Worm (Caenorhabditis elegans): ENCODE measurements around the gene gst-35.
A peak's percentile ranks its signal among the peaks of the same experiment; 100 is the strongest.

The gst-35 gene

DNA sequence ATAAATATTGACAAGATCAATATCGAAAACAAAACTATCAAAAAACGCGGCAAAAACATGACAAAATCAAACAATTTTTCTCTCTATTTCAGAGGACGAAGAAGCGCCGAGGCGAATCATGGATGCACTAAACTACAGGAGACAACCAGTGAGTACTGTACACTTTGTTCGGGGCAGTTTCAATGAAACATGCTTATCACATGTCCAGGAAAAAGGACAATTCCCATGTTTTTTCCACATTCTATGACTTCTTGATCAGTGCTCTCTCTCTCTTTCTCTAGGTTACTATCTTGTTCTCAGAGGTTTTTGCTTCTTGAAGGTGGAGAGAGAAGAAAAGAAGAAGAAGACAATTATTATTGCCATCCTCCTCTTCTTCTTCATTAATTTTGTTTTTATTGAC, 12.3 kb upstream of the gst-35 start:
- no peak for TF ChIP-seq nfyb-1 (GFP tag; IDR thresholded peaks at IDR 0.05)
- no peak for TF ChIP-seq K11D2.4 (GFP tag; IDR thresholded peaks at IDR 0.05)
- TF ChIP-seq attf-5 (GFP tag; optimal IDR thresholded peaks at IDR 0.05) = peak; percentile 37
- TF ChIP-seq nhr-80 (tag; optimal IDR thresholded peaks at IDR 0.05) = peak; percentile 77
- 0 out of 2 replicates have a peak, but pooled peaks have one; percentile 42 for TF ChIP-seq Y53G8AR.9 (GFP tag; conservative IDR thresholded peaks at IDR 0.05)
- TF ChIP-seq ztf-28 (GFP tag; IDR thresholded peaks at IDR 0.05) = 0 out of 2 replicates have a peak, but pooled peaks have one; percentile 15
- no peak for TF ChIP-seq atf-7 (tag; optimal IDR thresholded peaks at IDR 0.05)
- no peak for TF ChIP-seq tbx-9 (tag; optimal IDR thresholded peaks at IDR 0.05; ENCODE audit: borderline replicate concordance)
- TF ChIP-seq cebp-1 (GFP tag; IDR thresholded peaks at IDR 0.05) = no peak
- TF ChIP-seq cebp-1 (tag; optimal IDR thresholded peaks at IDR 0.05) = peak; percentile 23
- TF ChIP-seq hlh-12 (tag; optimal IDR thresholded peaks at IDR 0.05) = no peak

DNA sequence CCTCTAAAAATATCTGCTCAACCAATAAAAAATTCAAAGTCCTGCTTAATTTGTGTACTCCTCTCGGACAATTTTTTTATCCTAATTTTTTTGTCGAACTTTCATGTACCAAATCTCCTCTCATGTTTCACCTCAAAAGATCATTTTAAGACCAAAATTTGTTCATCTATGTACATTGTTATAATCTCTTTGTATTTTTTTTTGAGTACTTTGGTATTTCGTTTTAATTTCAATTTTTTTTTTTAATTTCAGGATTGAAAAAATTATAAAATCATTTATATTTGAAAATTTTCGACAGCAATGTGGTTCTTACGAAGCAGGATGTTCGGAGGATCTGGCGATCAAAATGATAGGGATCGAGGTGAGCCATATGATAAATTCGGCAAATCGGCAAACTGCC, 11.2 kb upstream of the gst-35 start, which contains the start of gene spsb-1:
TSS of gene spsb-1 (plus strand) at position 301 of the 400 bp plus-strand sequence.
- TF ChIP-seq ccch-3 (GFP tag; optimal IDR thresholded peaks at IDR 0.05) (no peak), F52B5.7 (tag; optimal IDR thresholded peaks at IDR 0.05) (no peak), F49E8.2 (tag; optimal IDR thresholded peaks at IDR 0.05; ENCODE audit: insufficient read depth) (no peak), hlh-26 (GFP tag; conservative IDR thresholded peaks at IDR 0.05) (no peak), ztf-25 (GFP tag; IDR thresholded peaks at IDR 0.05) (no peak), ztf-22 (GFP tag; optimal IDR thresholded peaks at IDR 0.05) (no peak), F33H1.4 (GFP tag; IDR thresholded peaks at IDR 0.05) (no peak), ceh-58 (GFP tag; IDR thresholded peaks at IDR 0.05) (no peak), zim-3 (tag; optimal IDR thresholded peaks at IDR 0.05) (no peak), cebp-2 (GFP tag; IDR thresholded peaks at IDR 0.05) (no peak), chd-7 (tag; optimal IDR thresholded peaks at IDR 0.05) (no peak)

DNA sequence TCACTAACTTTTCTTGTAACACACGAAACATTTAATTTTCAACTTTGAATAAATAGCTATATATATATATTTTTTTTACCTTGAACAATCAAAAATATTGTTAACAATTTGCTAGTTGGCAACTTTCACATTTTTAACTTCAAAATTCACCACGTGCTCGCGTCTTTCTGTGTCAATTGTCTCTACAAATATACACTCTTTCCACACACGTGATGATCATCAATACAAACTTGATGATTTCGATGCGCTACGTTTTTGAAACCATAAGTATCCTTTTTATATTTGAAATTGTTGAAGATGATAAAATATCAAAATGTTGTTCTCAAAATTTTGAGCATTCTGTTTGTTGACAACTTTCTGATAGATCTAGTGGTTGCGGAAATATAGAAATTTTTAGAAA, 10.2 kb upstream of the gst-35 start:
- TF ChIP-seq mel-28 (tag; optimal IDR thresholded peaks at IDR 0.05; ENCODE audit: borderline replicate concordance) (no peak), ztf-6 (GFP tag; IDR thresholded peaks at IDR 0.05) (no peak), Y79H2A.3 (GFP tag; conservative IDR thresholded peaks at IDR 0.05) (no peak), ceh-27 (GFP tag; optimal IDR thresholded peaks at IDR 0.05) (no peak), pha-4 (tag; optimal IDR thresholded peaks at IDR 0.05) (no peak), ztf-28 (GFP tag; IDR thresholded peaks at IDR 0.05) (no peak), B0019.2 (GFP tag; conservative IDR thresholded peaks at IDR 0.05) (no peak), ccch-3 (GFP tag; optimal IDR thresholded peaks at IDR 0.05) (no peak), F52B5.7 (tag; optimal IDR thresholded peaks at IDR 0.05) (no peak), dpl-1 (GFP tag; optimal IDR thresholded peaks at IDR 0.05) (no peak), ceh-58 (GFP tag; IDR thresholded peaks at IDR 0.05) (no peak), hmg-20 (GFP tag; IDR thresholded peaks at IDR 0.05) (no peak), unc-130 (GFP tag; optimal IDR thresholded peaks at IDR 0.05) (no peak), efl-1 (GFP tag; optimal IDR thresholded peaks at IDR 0.05) (no peak)

DNA sequence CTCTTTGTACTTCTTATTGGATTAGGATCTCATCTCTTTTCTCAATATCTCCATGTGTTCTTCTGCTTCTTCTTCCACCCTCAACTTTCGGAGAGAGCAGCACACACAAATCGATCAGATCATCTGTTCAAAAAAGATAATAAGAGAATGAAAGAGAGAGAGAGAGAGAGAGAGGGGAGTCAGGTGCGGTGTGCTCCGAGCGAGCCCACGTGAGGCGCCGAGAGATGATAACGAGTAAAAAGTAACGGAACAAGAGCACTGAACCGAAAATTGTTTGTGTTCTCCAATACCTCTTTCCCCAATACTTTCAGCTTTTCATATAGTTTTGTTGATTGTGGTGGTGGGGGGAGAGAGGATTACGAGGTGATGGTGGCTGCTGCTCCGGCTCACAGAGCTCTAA, 8.8 kb upstream of the gst-35 start:
- TF ChIP-seq dox-1 (GFP tag; IDR thresholded peaks at IDR 0.05) (peak; percentile 37; the same call in 1 of the 2 replicates), mcd-1 (GFP tag; IDR thresholded peaks at IDR 0.05) (peak; percentile 5; the same call in 1 of the 2 replicates), hmg-1.2 (GFP tag; IDR thresholded peaks at IDR 0.05) (peak; percentile 27; the same call in 1 of the 2 replicates), cebp-1 (GFP tag; IDR thresholded peaks at IDR 0.05) (no peak), cebp-1 (tag; optimal IDR thresholded peaks at IDR 0.05) (peak; percentile 46), nhr-27 (tag; optimal IDR thresholded peaks at IDR 0.05) (no peak), K12H6.12 (tag; optimal IDR thresholded peaks at IDR 0.05) (peak; percentile 32), egrh-3 (GFP tag; IDR thresholded peaks at IDR 0.05) (peak; percentile 32; the same call in 1 of the 2 replicates), hlh-26 (GFP tag; conservative IDR thresholded peaks at IDR 0.05) (no peak), attf-5 (GFP tag; optimal IDR thresholded peaks at IDR 0.05) (peak; percentile 43), F23B12.7 (tag; optimal IDR thresholded peaks at IDR 0.05; ENCODE audit: insufficient read depth) (no peak), unc-130 (GFP tag; optimal IDR thresholded peaks at IDR 0.05) (no peak), ztf-22 (GFP tag; optimal IDR thresholded peaks at IDR 0.05) (peak; percentile 26), nhr-80 (tag; optimal IDR thresholded peaks at IDR 0.05) (peak; percentile 86), zfh-2 (GFP tag; conservative IDR thresholded peaks at IDR 0.05) (peak; percentile 57)

All from whole organism, young adult.